Fruit fly (Drosophila melanogaster) whole organism, embryonic: ENCODE measurements around the gene CG34251.

Experiments
- ATbp ChIP-seq: fragments of 200-800 bp; sonication (Bioruptor generic); optimal IDR thresholded peaks from 2 replicates; lab custom pipeline; 2017; ENCODE audit warnings: missing biosample characterization, mild to moderate bottlenecking, missing genetic modification characterization, missing genetic modification reagents
- Bteb2 ChIP-seq: fragments of 200-800 bp; sonication (Bioruptor generic); optimal IDR thresholded peaks from 2 replicates; lab custom pipeline; 2016; ENCODE audit warnings: missing biosample characterization, missing genetic modification characterization
- C15 ChIP-seq: fragments of 200-800 bp; sonication (Bioruptor generic); IDR thresholded peaks from 3 replicates; pipeline ENCODE4 v1.3.6; 2022; ENCODE audit warnings: missing biosample characterization, missing genetic modification characterization
- CG10209 ChIP-seq: fragments of 200-800 bp; sonication (Bioruptor generic); optimal IDR thresholded peaks from 3 replicates; lab custom pipeline; 2017; ENCODE audit warnings: missing biosample characterization, mild to moderate bottlenecking, missing genetic modification characterization, missing genetic modification reagents
- CG10654 ChIP-seq: fragments of 200-800 bp; sonication (Bioruptor generic); optimal IDR thresholded peaks from 2 replicates; lab custom pipeline; 2016; ENCODE audit warnings: missing biosample characterization, missing genetic modification characterization
- CG11093 ChIP-seq: fragments of 200-800 bp; sonication (Bioruptor generic); IDR thresholded peaks from 3 replicates; pipeline ENCODE4 v1.3.6; 2022; ENCODE audit warnings: missing biosample characterization, missing genetic modification characterization
- CG12219 ChIP-seq: fragments of 200-800 bp; sonication (Bioruptor generic); optimal IDR thresholded peaks from 3 replicates; lab custom pipeline; 2018; ENCODE audit warnings: missing biosample characterization, mild to moderate bottlenecking, missing genetic modification characterization
- CG12236 ChIP-seq: fragments of 200-800 bp; sonication (Bioruptor generic); optimal IDR thresholded peaks from 2 replicates; lab custom pipeline; 2016; ENCODE audit warnings: missing biosample characterization, missing genetic modification characterization
- CG14667 ChIP-seq: fragments of 200-800 bp; sonication (Bioruptor generic); IDR thresholded peaks from 2 replicates; pipeline ENCODE4 v1.3.6; 2022; ENCODE audit warnings: missing biosample characterization, missing genetic modification characterization
- CG1647 ChIP-seq: fragments of 200-800 bp; sonication (Bioruptor generic); optimal IDR thresholded peaks from 3 replicates; lab custom pipeline; 2016; ENCODE audit warnings: missing biosample characterization, missing genetic modification characterization
- CG17829 ChIP-seq: fragments of 200-800 bp; optimal IDR thresholded peaks from 2 replicates; lab custom pipeline; 2019; ENCODE audit warnings: missing biosample characterization, mild to moderate bottlenecking, missing genetic modification characterization, moderate library complexity
- CG18476 ChIP-seq: fragments of 200-800 bp; sonication (Bioruptor generic); optimal IDR thresholded peaks from 2 replicates; lab custom pipeline; 2016; ENCODE audit warnings: missing biosample characterization, mild to moderate bottlenecking, missing genetic modification characterization
- CG18764 ChIP-seq: fragments of 200-800 bp; sonication (Bioruptor generic); optimal IDR thresholded peaks from 3 replicates; lab custom pipeline; 2016; ENCODE audit warnings: missing biosample characterization, missing genetic modification characterization
- CG2678 ChIP-seq: fragments of 200-800 bp; sonication (Bioruptor generic); optimal IDR thresholded peaks from 3 replicates; lab custom pipeline; 2019; ENCODE audit warnings: missing biosample characterization, mild to moderate bottlenecking, missing genetic modification characterization, moderate library complexity
- CG2875 ChIP-seq: fragments of 200-800 bp; sonication (Bioruptor generic); optimal IDR thresholded peaks from 2 replicates; lab custom pipeline; 2017; ENCODE audit warnings: missing biosample characterization, mild to moderate bottlenecking, missing genetic modification characterization, missing genetic modification reagents
- CG6175 ChIP-seq: fragments of 200-800 bp; sonication (Bioruptor generic); IDR thresholded peaks from 3 replicates; pipeline ENCODE4 v1.3.6; 2022; ENCODE audit warnings: missing biosample characterization, missing genetic modification characterization
- CG7745 ChIP-seq: fragments of 200-800 bp; sonication (Bioruptor generic); optimal IDR thresholded peaks from 2 replicates; lab custom pipeline; 2018; ENCODE audit warnings: missing biosample characterization, mild to moderate bottlenecking, missing genetic modification characterization, moderate library complexity
- CG7786 ChIP-seq: fragments of 200-800 bp; sonication (Bioruptor generic); optimal IDR thresholded peaks from 2 replicates; lab custom pipeline; 2016; ENCODE audit warnings: missing biosample characterization, missing genetic modification characterization
- CG7987 ChIP-seq: fragments of 200-800 bp; sonication (Bioruptor generic); optimal IDR thresholded peaks from 2 replicates; lab custom pipeline; 2018; ENCODE audit warnings: missing biosample characterization, mild to moderate bottlenecking, missing genetic modification characterization, moderate library complexity
- CG8388 ChIP-seq: fragments of 200-800 bp; sonication (Bioruptor generic); optimal IDR thresholded peaks from 2 replicates; lab custom pipeline; 2019; ENCODE audit warnings: missing biosample characterization, mild to moderate bottlenecking, missing genetic modification characterization, moderate library complexity
- CG9609 ChIP-seq: fragments of 200-800 bp; sonication (Bioruptor generic); optimal IDR thresholded peaks from 3 replicates; lab custom pipeline; 2016; ENCODE audit warnings: missing biosample characterization, missing genetic modification characterization
- CkIIα-i1 ChIP-seq: fragments of 200-800 bp; sonication (Bioruptor generic); IDR thresholded peaks from 2 replicates; pipeline ENCODE4 v1.3.6; 2022; ENCODE audit warnings: missing biosample characterization, missing genetic modification characterization
- Ets97D ChIP-seq: fragments of 200-800 bp; sonication (Bioruptor generic); optimal IDR thresholded peaks from 3 replicates; lab custom pipeline; 2016; ENCODE audit warnings: missing biosample characterization, missing genetic modification characterization
- HLH54F ChIP-seq: fragments of 200-800 bp; sonication (Bioruptor generic); optimal IDR thresholded peaks from 3 replicates; lab custom pipeline; 2016; ENCODE audit warnings: missing biosample characterization, missing genetic modification characterization
- Lim3 ChIP-seq: fragments of 200-800 bp; sonication (Bioruptor generic); IDR thresholded peaks from 2 replicates; pipeline ENCODE4 v1.3.6; 2022; ENCODE audit warnings: missing biosample characterization, missing genetic modification characterization
- NFAT ChIP-seq: fragments of 200-800 bp; sonication (Bioruptor generic); IDR thresholded peaks from 2 replicates; pipeline ENCODE4 v1.3.6; 2022; ENCODE audit warnings: missing biosample characterization, missing genetic modification characterization
- Sox100B ChIP-seq: fragments of 200-800 bp; sonication (Bioruptor generic); optimal IDR thresholded peaks from 3 replicates; lab custom pipeline; 2018; ENCODE audit warnings: missing biosample characterization, mild to moderate bottlenecking, missing genetic modification characterization
- ac ChIP-seq: fragments of 200-800 bp; sonication (Bioruptor generic); optimal IDR thresholded peaks from 3 replicates; lab custom pipeline; 2017; ENCODE audit warnings: missing biosample characterization, mild to moderate bottlenecking, missing genetic modification characterization
- bbx ChIP-seq: fragments of 200-800 bp; sonication (Bioruptor generic); IDR thresholded peaks from 2 replicates; pipeline ENCODE4 v1.3.6; 2022; ENCODE audit warnings: missing biosample characterization, missing genetic modification characterization; ENCODE audit not compliant: partially characterized antibody
- chn ChIP-seq: fragments of 200-800 bp; sonication (Bioruptor generic); optimal IDR thresholded peaks from 2 replicates; lab custom pipeline; 2016; ENCODE audit warnings: missing biosample characterization, missing genetic modification characterization
- corto ChIP-seq: fragments of 200-800 bp; sonication (Bioruptor generic); optimal IDR thresholded peaks from 2 replicates; lab custom pipeline; 2016; ENCODE audit warnings: missing biosample characterization, mild to moderate bottlenecking, missing genetic modification characterization, moderate library complexity
- da ChIP-seq: fragments of 200-800 bp; sonication (Bioruptor generic); optimal IDR thresholded peaks from 2 replicates; lab custom pipeline; 2016; ENCODE audit warnings: missing biosample characterization, missing genetic modification characterization
- dati ChIP-seq: fragments of 200-800 bp; sonication (Bioruptor generic); IDR thresholded peaks from 2 replicates; pipeline ENCODE4 v1.3.6; 2022; ENCODE audit warnings: missing biosample characterization, missing genetic modification characterization
- dysf ChIP-seq: fragments of 200-800 bp; sonication (Bioruptor generic); IDR thresholded peaks from 3 replicates; pipeline ENCODE4 v1.3.6; 2022; ENCODE audit warnings: missing biosample characterization, missing genetic modification characterization
- en ChIP-seq: fragments of 200-800 bp; sonication (Bioruptor generic); optimal IDR thresholded peaks from 2 replicates; lab custom pipeline; 2016; ENCODE audit warnings: missing biosample characterization, missing genetic modification characterization
- exex ChIP-seq: fragments of 200-800 bp; sonication (Bioruptor generic); optimal IDR thresholded peaks from 4 replicates; lab custom pipeline; 2018; ENCODE audit warnings: missing biosample characterization, mild to moderate bottlenecking, missing genetic modification characterization, moderate library complexity
- grn ChIP-seq: fragments of 200-800 bp; sonication (Bioruptor generic); optimal IDR thresholded peaks from 3 replicates; lab custom pipeline; 2017; ENCODE audit warnings: missing biosample characterization, missing genetic modification characterization
- insv ChIP-seq, 2 experiments: fragments of 200-800 bp; sonication (Bioruptor generic); optimal IDR thresholded peaks; 3 replicates each; lab custom pipeline; 2016 to 2018; ENCODE audit warnings: missing biosample characterization in 2 of 2, missing genetic modification characterization in 2 of 2
- lab ChIP-seq: fragments of 200-800 bp; sonication (Bioruptor generic); optimal IDR thresholded peaks from 3 replicates; lab custom pipeline; 2017; ENCODE audit warnings: missing biosample characterization, missing genetic modification characterization, mild to moderate bottlenecking, moderate library complexity, missing genetic modification reagents
- lmd ChIP-seq: fragments of 200-800 bp; sonication (Bioruptor generic); IDR thresholded peaks from 2 replicates; pipeline ENCODE4 v1.3.6; 2022; ENCODE audit warnings: missing biosample characterization, missing genetic modification characterization
- org-1 ChIP-seq: fragments of 200-800 bp; sonication (Bioruptor generic); optimal IDR thresholded peaks from 2 replicates; lab custom pipeline; 2017; ENCODE audit warnings: missing biosample characterization, missing genetic modification characterization
- otp ChIP-seq: fragments of 200-800 bp; sonication (Bioruptor generic); IDR thresholded peaks from 3 replicates; pipeline ENCODE4, ENCODE4 v1.3.6; 2022; ENCODE audit warnings: missing biosample characterization, missing genetic modification characterization
- pho ChIP-seq: fragments of 200-800 bp; sonication (Bioruptor generic); optimal IDR thresholded peaks from 2 replicates; lab custom pipeline; 2016; ENCODE audit warnings: missing biosample characterization, missing genetic modification characterization
- pros ChIP-seq: fragments of 200-800 bp; sonication (Bioruptor generic); optimal IDR thresholded peaks from 3 replicates; lab custom pipeline; 2019; ENCODE audit warnings: missing biosample characterization, mild to moderate bottlenecking, missing genetic modification characterization, moderate library complexity
- run ChIP-seq: fragments of 200-800 bp; sonication (Bioruptor generic); optimal IDR thresholded peaks from 3 replicates; lab custom pipeline; 2018; ENCODE audit warnings: missing biosample characterization, mild to moderate bottlenecking, missing genetic modification characterization
- slbo ChIP-seq: fragments of 200-800 bp; sonication (Bioruptor generic); IDR thresholded peaks from 2 replicates; pipeline ENCODE4 v1.3.6; 2022; ENCODE audit warnings: missing biosample characterization, missing genetic modification characterization
- stwl ChIP-seq: fragments of 200-800 bp; sonication (Bioruptor generic); optimal IDR thresholded peaks from 3 replicates; lab custom pipeline; 2018; ENCODE audit warnings: missing biosample characterization, mild to moderate bottlenecking, missing genetic modification characterization, moderate library complexity
- tio ChIP-seq: fragments of 200-800 bp; sonication (Bioruptor generic); optimal IDR thresholded peaks from 2 replicates; lab custom pipeline; 2017; ENCODE audit warnings: missing biosample characterization, missing genetic modification characterization, inconsistent platforms
- tll ChIP-seq, 2 experiments: fragments of 200-800 bp in 1 of 2; fragments of >200 bp in 1 of 2; sonication (Bioruptor generic) in 1 of 2; optimal IDR thresholded peaks; 2 replicates each; lab custom pipeline; 2017 to 2019; ENCODE audit warnings: missing biosample characterization in 2 of 2, missing genetic modification characterization in 2 of 2, mild to moderate bottlenecking in 1 of 2, moderate library complexity in 1 of 2
- tna ChIP-seq: fragments of 200-800 bp; sonication (Bioruptor generic); IDR thresholded peaks from 2 replicates; pipeline ENCODE4 v1.3.6; 2022; ENCODE audit warnings: missing biosample characterization, missing genetic modification characterization; ENCODE audit not compliant: partially characterized antibody
- trh ChIP-seq: fragments of 200-800 bp; sonication (Bioruptor generic); optimal IDR thresholded peaks from 2 replicates; lab custom pipeline; 2016; ENCODE audit warnings: missing biosample characterization, missing genetic modification characterization
- twi ChIP-seq: fragments of 200-800 bp; optimal IDR thresholded peaks from 2 replicates; lab custom pipeline; 2019; ENCODE audit warnings: missing biosample characterization, mild to moderate bottlenecking, missing genetic modification characterization, moderate library complexity

The CG34251 gene

DNA sequence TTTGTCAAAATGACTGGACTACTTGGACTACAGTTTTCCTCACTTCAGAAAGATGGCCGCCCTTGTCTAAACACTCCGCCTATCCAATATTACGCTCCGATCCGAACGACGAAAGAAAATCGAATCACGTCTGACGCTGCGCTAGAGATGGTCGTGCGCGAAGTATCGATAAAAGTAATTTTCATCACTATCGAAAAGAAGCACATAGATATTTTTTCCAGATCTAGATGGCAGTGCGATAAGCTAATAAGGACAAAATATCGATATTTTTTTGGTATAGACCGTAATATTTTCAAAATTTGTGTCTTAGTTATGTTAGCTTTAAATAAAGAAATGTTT, 26.5 kb upstream of the CG34251 start, which contains the start of gene Pep (continued):
- no peak for TF ChIP-seq C15 (GFP tag; lab: Robert Waterston, UW)
- TF ChIP-seq NFAT = no peak
- peak; percentile 28 for TF ChIP-seq CG9609 (GFP tag; lab: Kevin White, UChicago)
- TF ChIP-seq slbo (GFP tag; lab: Robert Waterston, UW) = no peak; the same call in 1 of the 2 replicates
- TF ChIP-seq tll (GFP tag; optimal IDR thresholded peaks at IDR 0.05; lab: Kevin White, UChicago) = no peak
- TF ChIP-seq lab (GFP tag; lab: Kevin White, UChicago) = no peak
- peak; percentile 93 for TF ChIP-seq stwl (tag; lab: Kevin White, UChicago)
- no peak for TF ChIP-seq twi (tag; lab: Kevin White, UChicago)
- peak; percentile 25 for TF ChIP-seq chn (GFP tag; lab: Kevin White, UChicago)
- no peak for TF ChIP-seq ac (GFP tag; lab: Kevin White, UChicago)
- no peak for TF ChIP-seq CG18764 (GFP tag; lab: Kevin White, UChicago)
- TF ChIP-seq CG1647 = no peak
- TF ChIP-seq CG6175 = no peak
- TF ChIP-seq bbx (GFP tag; lab: Robert Waterston, UW) = peak; percentile 99
- TF ChIP-seq CG17829 = peak; percentile 63
- no peak for TF ChIP-seq CG12219 (GFP tag; lab: Kevin White, UChicago)
- no peak for TF ChIP-seq lmd (GFP tag; lab: Robert Waterston, UW)
- TF ChIP-seq tna (GFP tag; lab: Robert Waterston, UW) = peak; percentile 97
- no peak for TF ChIP-seq CG10654 (GFP tag; lab: Kevin White, UChicago)
- no peak for TF ChIP-seq en (GFP tag; lab: Kevin White, UChicago)
- no peak for TF ChIP-seq CG11093
- TF ChIP-seq tio = no peak
- TF ChIP-seq Ets97D = peak; percentile 80
- no peak for TF ChIP-seq pros (GFP tag; lab: Kevin White, UChicago)
- no peak for TF ChIP-seq corto (GFP tag; lab: Kevin White, UChicago)
- peak; percentile 27 for TF ChIP-seq HLH54F (GFP tag; lab: Kevin White, UChicago)
- peak; percentile 99 for TF ChIP-seq grn (GFP tag; lab: Kevin White, UChicago)
- peak; percentile 39 for TF ChIP-seq CG7987 (GFP tag; lab: Kevin White, UChicago)
- peak; percentile 0 for TF ChIP-seq Bteb2 (GFP tag; lab: Kevin White, UChicago)
- peak; percentile 12 for TF ChIP-seq CG12236 (GFP tag; lab: Kevin White, UChicago)
- no peak for TF ChIP-seq CG18476
- no peak for TF ChIP-seq CG14667 (GFP tag; lab: Robert Waterston, UW)
- TF ChIP-seq run = no peak
- no peak for TF ChIP-seq CkIIα-i1
- TF ChIP-seq trh = no peak
- TF ChIP-seq dysf (GFP tag; lab: Robert Waterston, UW) = no peak
- peak in 1 of 2 experiments; percentile 31 for TF ChIP-seq insv (GFP tag; optimal IDR thresholded peaks at IDR 0.05; lab: Kevin White, UChicago)
- TF ChIP-seq da (GFP tag; lab: Kevin White, UChicago) = no peak
- TF ChIP-seq dati = no peak
- no peak for TF ChIP-seq CG10209 (GFP tag; lab: Kevin White, UChicago)
- TF ChIP-seq ATbp (GFP tag; lab: Kevin White, UChicago) = no peak
- TF ChIP-seq CG2678 (tag; lab: Kevin White, UChicago) = no peak
- no peak for TF ChIP-seq otp (GFP tag; lab: Robert Waterston, UW)
- TF ChIP-seq Sox100B (GFP tag; lab: Kevin White, UChicago) = no peak
- TF ChIP-seq CG2875 (GFP tag; lab: Kevin White, UChicago) = no peak
- no peak for TF ChIP-seq Lim3
- peak; percentile 12 for TF ChIP-seq pho (GFP tag; lab: Kevin White, UChicago)
- no peak for TF ChIP-seq CG7745 (tag; lab: Kevin White, UChicago)
- no peak for TF ChIP-seq org-1
- TF ChIP-seq CG7786 (GFP tag; lab: Kevin White, UChicago) = no peak
- TF ChIP-seq CG8388 = peak; percentile 1
- peak; percentile 5 for TF ChIP-seq exex (tag; lab: Kevin White, UChicago)
